Worm (Caenorhabditis elegans) whole organism, early embryonic: Measurements from ENCODE around the gene F57B1.9.

ENCODE experiments used
- pes-1 ChIP-seq: fragments of 200-800 bp; sonication (Bioruptor generic); IDR thresholded peaks from 2 replicates; pipeline ENCODE4 v1.3.6; 2022; ENCODE audit warnings: missing genetic modification reagents, missing genetic modification characterization, missing compliant biosample characterization
- tbx-37 ChIP-seq: fragments of 200-800 bp; sonication (Bioruptor generic); conservative IDR thresholded peaks from 2 replicates; pipeline ENCODE4 v1.3.6; 2022; ENCODE audit warnings: missing genetic modification reagents, missing genetic modification characterization, missing compliant biosample characterization

DNA sequence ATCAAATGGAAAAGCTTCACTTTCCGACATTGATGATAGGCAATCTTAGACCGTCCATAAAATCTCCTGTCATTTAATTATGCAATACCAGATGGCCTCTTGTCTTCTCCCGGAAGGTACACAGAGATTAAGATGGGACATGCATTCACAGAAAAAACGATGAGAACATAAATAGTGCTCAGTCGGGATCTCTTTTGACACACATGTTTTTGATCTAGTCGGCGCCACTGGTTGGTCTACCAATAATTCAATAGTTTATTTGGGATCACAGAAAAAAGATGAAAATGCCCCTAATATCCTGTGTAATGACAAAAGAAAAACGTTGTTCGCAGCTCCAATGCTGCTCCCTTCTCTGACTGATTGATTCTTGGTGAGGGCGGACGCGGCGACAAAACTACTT, 36.7 kb downstream of the F57B1.9 start:
- TF ChIP-seq pes-1 (GFP tag; lab: Robert Waterston, UW) (no peak), tbx-37 (no peak)
